Fruit fly (Drosophila melanogaster): ENCODE measurements around the gene Ir94e.
A peak's percentile ranks its signal among the peaks of the same experiment; 100 is the strongest.

The Ir94e gene

DNA sequence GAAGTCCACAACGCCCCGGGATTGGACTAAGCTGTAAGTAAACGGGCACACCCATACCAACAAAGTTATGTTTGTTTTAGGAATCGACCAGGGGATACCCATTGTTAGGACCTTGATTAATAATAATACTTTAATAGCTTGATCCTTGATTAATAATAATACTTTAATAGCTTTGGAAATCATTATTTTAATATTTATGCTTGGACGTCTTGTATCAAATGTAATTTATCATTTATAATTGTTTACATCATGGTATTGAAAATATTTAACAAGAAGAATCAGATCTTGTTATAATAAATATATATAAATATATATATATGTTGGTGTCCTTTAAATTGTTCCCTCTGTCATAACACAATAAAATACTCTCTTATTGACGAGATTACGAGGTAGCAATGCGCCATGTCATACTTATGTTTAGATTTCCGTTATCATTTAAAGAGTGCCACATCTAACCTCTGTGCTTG, 48.4 kb upstream of the Ir94e start (continued):
- TF ChIP-seq HLHmδ (GFP tag; optimal IDR thresholded peaks at IDR 0.05) (no peak), inv (GFP tag; IDR thresholded peaks at IDR 0.05; ENCODE audit: partially characterized antibody) (no peak), CG1832 (GFP tag; optimal IDR thresholded peaks at IDR 0.05) (no peak), CG17186 (GFP tag; optimal IDR thresholded peaks at IDR 0.05) (no peak), CG14441 (GFP tag; IDR thresholded peaks at IDR 0.05) (peak; percentile 74), trem (tag; optimal IDR thresholded peaks at IDR 0.05) (peak; percentile 68), CG3838 (GFP tag; optimal IDR thresholded peaks at IDR 0.05) (no peak), CG31441 (GFP tag; IDR thresholded peaks at IDR 0.05) (peak; percentile 88), maf-S (GFP tag; optimal IDR thresholded peaks at IDR 0.05) (no peak), twi (tag; optimal IDR thresholded peaks at IDR 0.05) (peak; percentile 85), CG10959 (GFP tag; IDR thresholded peaks at IDR 0.05) (peak; percentile 35; the same call in 1 of the 2 replicates), danr (GFP tag; IDR thresholded peaks at IDR 0.05) (0 out of 2 replicates have a peak, but pooled peaks have one; percentile 14), CG4820 (GFP tag; optimal IDR thresholded peaks at IDR 0.05) (peak; percentile 51), NfI (GFP tag; optimal IDR thresholded peaks at IDR 0.05) (peak; percentile 85), Sox100B (GFP tag; optimal IDR thresholded peaks at IDR 0.05) (peak; percentile 91), CG14014 (GFP tag; IDR thresholded peaks at IDR 0.05) (peak; percentile 74), CG43689 (GFP tag; IDR thresholded peaks at IDR 0.05) (peak; percentile 58; the same call in 1 of the 2 replicates), CG13624 (GFP tag; optimal IDR thresholded peaks at IDR 0.05) (peak; percentile 28), bbx (GFP tag; IDR thresholded peaks at IDR 0.05; ENCODE audit: partially characterized antibody) (no peak), tgo (GFP tag; IDR thresholded peaks at IDR 0.05) (peak; percentile 80), grn (GFP tag; optimal IDR thresholded peaks at IDR 0.05) (no peak), CG6854 (GFP tag; optimal IDR thresholded peaks at IDR 0.05) (peak; percentile 62), CG18599 (GFP tag; optimal IDR thresholded peaks at IDR 0.05) (peak; percentile 83), CG5953 (GFP tag; IDR thresholded peaks at IDR 0.05) (no peak; the same call in 1 of the 2 replicates), dm (GFP tag; optimal IDR thresholded peaks at IDR 0.05) (no peak), CG2889 (GFP tag; IDR thresholded peaks at IDR 0.05) (peak; percentile 61; the same call in 1 of the 3 replicates), Hr51 (GFP tag; optimal IDR thresholded peaks at IDR 0.05) (peak in 1 of 2 experiments; percentile 98), Ets65A (GFP tag) (peak; percentile 36), sqz (GFP tag; optimal IDR thresholded peaks at IDR 0.05) (peak; percentile 38), CG31388 (GFP tag; optimal IDR thresholded peaks at IDR 0.05) (no peak), gcm (GFP tag; optimal IDR thresholded peaks at IDR 0.05) (peak; percentile 85), sug (tag; optimal IDR thresholded peaks at IDR 0.05) (peak; percentile 81), lola (GFP tag; optimal IDR thresholded peaks at IDR 0.05) (peak in 1 of 3 experiments; percentile 90), croc (GFP tag; conservative IDR thresholded peaks at IDR 0.05) (peak; percentile 60), CG14710 (tag; optimal IDR thresholded peaks at IDR 0.05) (peak; percentile 81), CG17361 (GFP tag; IDR thresholded peaks at IDR 0.05) (peak; percentile 80), CG16815 (GFP tag; optimal IDR thresholded peaks at IDR 0.05) (peak; percentile 75), fd64A (GFP tag; optimal IDR thresholded peaks at IDR 0.05) (no peak), CG4282 (GFP tag; optimal IDR thresholded peaks at IDR 0.05) (no peak), CG17328 (GFP tag; IDR thresholded peaks at IDR 0.05) (peak; percentile 74; the same call in 1 of the 2 replicates), Camta (GFP tag; optimal IDR thresholded peaks at IDR 0.05) (no peak), al (GFP tag; IDR thresholded peaks at IDR 0.05) (peak; percentile 70; the same call in 1 of the 2 replicates), pzg (GFP tag; optimal IDR thresholded peaks at IDR 0.05) (no peak), CG12104 (GFP tag; optimal IDR thresholded peaks at IDR 0.05) (no peak), HLH3B (GFP tag; IDR thresholded peaks at IDR 0.05) (peak; percentile 71), crp (GFP tag; optimal IDR thresholded peaks at IDR 0.05) (peak in 1 of 2 experiments; percentile 39), exex (tag; optimal IDR thresholded peaks at IDR 0.05) (peak; percentile 2), Pdp1 (GFP tag; optimal IDR thresholded peaks at IDR 0.05) (peak in 1 of 2 experiments; percentile 22), Deaf1 (tag; optimal IDR thresholded peaks at IDR 0.05) (peak; percentile 72), Ada2b (GFP tag; IDR thresholded peaks at IDR 0.05) (peak; percentile 72; the same call in 1 of the 2 replicates)

Data from whole organism, embryonic.